Fruit fly (Drosophila melanogaster) whole organism, adult: ENCODE results near the gene CG5953.

Experiments
- CG12768 ChIP-seq: fragments of 200-800 bp; sonication (Bioruptor generic); optimal IDR thresholded peaks from 2 replicates; lab custom pipeline; 2017; ENCODE audit warnings: missing biosample characterization, missing genetic modification characterization, mild to moderate bottlenecking, moderate library complexity, missing genetic modification reagents
- CG1620 ChIP-seq: fragments of 200-800 bp; sonication (Bioruptor generic); optimal IDR thresholded peaks from 2 replicates; lab custom pipeline; 2016; ENCODE audit warnings: missing biosample characterization, missing genetic modification characterization
- CG33017 ChIP-seq: fragments of 200-800 bp; sonication (Bioruptor generic); optimal IDR thresholded peaks from 2 replicates; lab custom pipeline; 2018; ENCODE audit warnings: missing biosample characterization, mild to moderate bottlenecking, missing genetic modification characterization, moderate library complexity
- Clk ChIP-seq: fragments of 200-800 bp; sonication (Bioruptor generic); optimal IDR thresholded peaks from 2 replicates; lab custom pipeline; 2017; ENCODE audit warnings: missing biosample characterization, missing genetic modification characterization
- Crg-1 ChIP-seq: fragments of 200-800 bp; sonication (Bioruptor generic); optimal IDR thresholded peaks from 2 replicates; lab custom pipeline; 2016; ENCODE audit warnings: missing biosample characterization, missing genetic modification characterization
- Mnt ChIP-seq: fragments of 200-800 bp; sonication (Bioruptor generic); optimal IDR thresholded peaks from 2 replicates; lab custom pipeline; 2016; ENCODE audit warnings: missing biosample characterization, mild to moderate bottlenecking, missing genetic modification characterization
- cnc ChIP-seq, 2 experiments: fragments of >200 bp; optimal IDR thresholded peaks; 2 replicates each; lab custom pipeline; 2017
- kay ChIP-seq: fragments of 200-800 bp; sonication (Bioruptor generic); peaks from one replicate; lab custom pipeline; 2016; ENCODE audit warnings: missing biosample characterization, missing genetic modification characterization, borderline replicate concordance
- ovo ChIP-seq: fragments of 200-800 bp; sonication (Bioruptor generic); optimal IDR thresholded peaks from 2 replicates; lab custom pipeline; 2016; ENCODE audit warnings: missing biosample characterization, missing genetic modification characterization
- pad ChIP-seq: fragments of 200-800 bp; sonication (Bioruptor generic); optimal IDR thresholded peaks from 3 replicates; lab custom pipeline; 2017; ENCODE audit warnings: missing biosample characterization, missing genetic modification characterization, mild to moderate bottlenecking, moderate library complexity, missing genetic modification reagents

DNA sequence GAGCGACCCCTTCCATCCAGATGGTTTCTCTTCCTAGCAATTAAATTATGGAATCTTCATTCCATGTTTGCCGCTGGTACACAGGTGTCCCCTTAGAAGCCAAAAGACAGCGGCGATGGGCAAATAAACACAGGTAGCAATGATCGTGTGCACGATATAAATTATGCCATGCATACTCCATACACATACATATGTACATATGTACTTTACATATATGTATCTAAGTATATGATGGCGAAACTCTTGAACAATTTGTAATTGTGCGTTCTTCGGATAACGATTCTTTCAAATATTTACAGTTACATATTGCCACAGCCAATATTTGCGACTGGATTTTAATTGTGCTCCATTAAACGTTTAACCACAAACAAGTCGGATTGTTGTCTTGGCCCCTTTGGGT is 56.2 kb downstream of the CG5953 start:
- TF ChIP-seq Mnt (no peak), CG33017 (tag; lab: Kevin White, UChicago) (no peak), kay (GFP tag; lab: Kevin White, UChicago) (no peak), pad (GFP tag; lab: Kevin White, UChicago) (no peak), CG12768 (GFP tag; lab: Kevin White, UChicago) (no peak), ovo (GFP tag; lab: Kevin White, UChicago) (no peak), Clk (no peak), Crg-1 (no peak), cnc (optimal IDR thresholded peaks at IDR 0.05; lab: Kevin White, UChicago) (no peak), CG1620 (GFP tag; lab: Kevin White, UChicago) (no peak)
